Fruit fly (Drosophila melanogaster) whole organism, embryonic: ENCODE data around the gene Iris.
A peak's percentile ranks its signal among the peaks of the same experiment; 100 is the strongest.

Source experiments
- Adf1 ChIP-seq: fragments of 200-800 bp; sonication (Bioruptor generic); IDR thresholded peaks from 2 replicates; pipeline ENCODE4 v1.3.6; 2022; ENCODE audit warnings: missing biosample characterization, missing genetic modification characterization
- Antp ChIP-seq: fragments of 200-800 bp; sonication (Bioruptor generic); optimal IDR thresholded peaks from 3 replicates; lab custom pipeline; 2016; ENCODE audit warnings: missing biosample characterization, missing genetic modification characterization
- CG10209 ChIP-seq: fragments of 200-800 bp; sonication (Bioruptor generic); optimal IDR thresholded peaks from 3 replicates; lab custom pipeline; 2017; ENCODE audit warnings: missing biosample characterization, mild to moderate bottlenecking, missing genetic modification characterization, missing genetic modification reagents
- CG10543 ChIP-seq: fragments of 200-800 bp; sonication (Bioruptor generic); optimal IDR thresholded peaks from 3 replicates; lab custom pipeline; 2017; ENCODE audit warnings: missing biosample characterization, mild to moderate bottlenecking, missing genetic modification characterization, moderate library complexity
- CG10979 ChIP-seq: fragments of 200-800 bp; sonication (Bioruptor generic); optimal IDR thresholded peaks from 2 replicates; lab custom pipeline; 2018; ENCODE audit warnings: missing biosample characterization, mild to moderate bottlenecking, missing genetic modification characterization, moderate library complexity
- CG13894 ChIP-seq: fragments of 200-800 bp; sonication (Bioruptor generic); optimal IDR thresholded peaks from 3 replicates; lab custom pipeline; 2018; ENCODE audit warnings: missing biosample characterization, mild to moderate bottlenecking, missing genetic modification characterization, moderate library complexity
- CG14050 ChIP-seq: fragments of 200-800 bp; sonication (Bioruptor generic); IDR thresholded peaks from 3 replicates; pipeline ENCODE4 v1.3.6; 2022; ENCODE audit warnings: missing biosample characterization, missing genetic modification characterization
- CG17359 ChIP-seq: fragments of 200-800 bp; sonication (Bioruptor generic); optimal IDR thresholded peaks from 3 replicates; lab custom pipeline; 2018; ENCODE audit warnings: missing biosample characterization, mild to moderate bottlenecking, missing genetic modification characterization, moderate library complexity
- CG17802 ChIP-seq: fragments of 200-800 bp; sonication (Bioruptor generic); optimal IDR thresholded peaks from 2 replicates; lab custom pipeline; 2018; ENCODE audit warnings: missing biosample characterization, mild to moderate bottlenecking, missing genetic modification characterization, moderate library complexity
- CG17912 ChIP-seq: fragments of 200-800 bp; sonication (Bioruptor generic); optimal IDR thresholded peaks from 2 replicates; lab custom pipeline; 2018; ENCODE audit warnings: missing biosample characterization, mild to moderate bottlenecking, missing genetic modification characterization
- CG1792 ChIP-seq: fragments of 200-800 bp; sonication (Bioruptor generic); optimal IDR thresholded peaks from 2 replicates; lab custom pipeline; 2016; ENCODE audit warnings: missing biosample characterization, missing genetic modification characterization
- CG2202 ChIP-seq: fragments of 200-800 bp; sonication (Bioruptor generic); optimal IDR thresholded peaks from 2 replicates; lab custom pipeline; 2018; ENCODE audit warnings: missing biosample characterization, mild to moderate bottlenecking, missing genetic modification characterization
- CG2712 ChIP-seq: fragments of 200-800 bp; optimal IDR thresholded peaks from 3 replicates; lab custom pipeline; 2019; ENCODE audit warnings: missing biosample characterization, mild to moderate bottlenecking, missing genetic modification characterization, moderate library complexity
- CG33557 ChIP-seq: fragments of 200-800 bp; sonication (Bioruptor generic); optimal IDR thresholded peaks from 2 replicates; lab custom pipeline; 2019; ENCODE audit warnings: missing biosample characterization, mild to moderate bottlenecking, missing genetic modification characterization, moderate library complexity
- CG3726 ChIP-seq: fragments of 200-800 bp; sonication (Bioruptor generic); IDR thresholded peaks from 3 replicates; pipeline ENCODE4, ENCODE4 v1.3.6; 2022; ENCODE audit warnings: missing biosample characterization, missing genetic modification characterization
- CG6272 ChIP-seq: fragments of 200-800 bp; sonication (Bioruptor generic); IDR thresholded peaks from 2 replicates; pipeline ENCODE4 v1.3.6; 2022; ENCODE audit warnings: missing biosample characterization, missing genetic modification characterization
- CG7928 ChIP-seq: fragments of 200-800 bp; sonication (Bioruptor generic); optimal IDR thresholded peaks from 2 replicates; lab custom pipeline; 2017; ENCODE audit warnings: missing biosample characterization, mild to moderate bottlenecking, missing genetic modification characterization
- CG8359 ChIP-seq: fragments of 200-800 bp; sonication (Bioruptor generic); optimal IDR thresholded peaks from 2 replicates; lab custom pipeline; 2017; ENCODE audit warnings: missing biosample characterization, mild to moderate bottlenecking, missing genetic modification characterization, borderline replicate concordance
- CG8765 ChIP-seq: fragments of 200-800 bp; sonication (Bioruptor generic); IDR thresholded peaks from 2 replicates; pipeline ENCODE4 v1.3.6; 2022; ENCODE audit warnings: missing biosample characterization, missing genetic modification characterization
- CG9215 ChIP-seq: fragments of 200-800 bp; sonication (Bioruptor generic); IDR thresholded peaks from 2 replicates; pipeline ENCODE4 v1.3.6; 2022; ENCODE audit warnings: missing biosample characterization, missing genetic modification characterization
- CHES-1-like ChIP-seq: fragments of 200-800 bp; sonication (Bioruptor generic); optimal IDR thresholded peaks from 2 replicates; lab custom pipeline; 2016; ENCODE audit warnings: missing biosample characterization, missing genetic modification characterization
- Dip3 ChIP-seq: fragments of 200-800 bp; sonication (Bioruptor generic); optimal IDR thresholded peaks from 3 replicates; lab custom pipeline; 2016; ENCODE audit warnings: missing biosample characterization, missing genetic modification characterization
- E2f1 ChIP-seq: fragments of 200-800 bp; sonication (Bioruptor generic); IDR thresholded peaks from 2 replicates; pipeline ENCODE4 v1.3.6; 2022; ENCODE audit warnings: missing biosample characterization, missing genetic modification characterization
- Hr78 ChIP-seq, 2 experiments: fragments of 200-800 bp in 1 of 2; fragments of >200 bp in 1 of 2; sonication (Bioruptor generic) in 1 of 2; optimal IDR thresholded peaks; 2 replicates each; lab custom pipeline; 2017 to 2019; ENCODE audit warnings: missing biosample characterization in 2 of 2, missing genetic modification characterization in 2 of 2, mild to moderate bottlenecking in 1 of 2, moderate library complexity in 1 of 2
- MBD-R2 ChIP-seq: fragments of 200-800 bp; sonication (Bioruptor generic); IDR thresholded peaks from 2 replicates; pipeline ENCODE4 v1.3.6; 2022; ENCODE audit warnings: missing biosample characterization, missing genetic modification characterization
- MESR4 ChIP-seq: fragments of 200-800 bp; sonication (Bioruptor generic); optimal IDR thresholded peaks from 2 replicates; lab custom pipeline; 2018; ENCODE audit warnings: missing biosample characterization, mild to moderate bottlenecking, missing genetic modification characterization, moderate library complexity
- NFAT ChIP-seq: fragments of 200-800 bp; sonication (Bioruptor generic); IDR thresholded peaks from 2 replicates; pipeline ENCODE4 v1.3.6; 2022; ENCODE audit warnings: missing biosample characterization, missing genetic modification characterization
- Pdp1 ChIP-seq, 2 experiments: fragments of 200-800 bp; sonication (Bioruptor generic); optimal IDR thresholded peaks; 3 replicates each; lab custom pipeline; 2016; ENCODE audit warnings: missing biosample characterization in 2 of 2, missing genetic modification characterization in 2 of 2, mild to moderate bottlenecking in 1 of 2, moderate library complexity in 1 of 2
- Side ChIP-seq: fragments of 200-800 bp; sonication (Bioruptor generic); optimal IDR thresholded peaks from 2 replicates; lab custom pipeline; 2016; ENCODE audit warnings: missing biosample characterization, missing genetic modification characterization
- TFAM ChIP-seq: fragments of 200-800 bp; sonication (Bioruptor generic); optimal IDR thresholded peaks from 2 replicates; lab custom pipeline; 2017; ENCODE audit warnings: missing biosample characterization, missing genetic modification characterization, inconsistent platforms
- ap ChIP-seq: fragments of 200-800 bp; sonication (Bioruptor generic); IDR thresholded peaks from 2 replicates; pipeline ENCODE4 v1.3.6; 2022; ENCODE audit warnings: missing biosample characterization, missing genetic modification characterization
- az2 ChIP-seq: fragments of 200-800 bp; sonication (Bioruptor generic); optimal IDR thresholded peaks from 3 replicates; lab custom pipeline; 2016; ENCODE audit warnings: missing biosample characterization, missing genetic modification characterization
- br ChIP-seq: fragments of >200 bp; optimal IDR thresholded peaks from 2 replicates; lab custom pipeline; 2017
- ems ChIP-seq: fragments of 200-800 bp; sonication (Bioruptor generic); optimal IDR thresholded peaks from 3 replicates; lab custom pipeline; 2016; ENCODE audit warnings: missing biosample characterization, missing genetic modification characterization
- fu2 ChIP-seq: fragments of 200-800 bp; sonication (Bioruptor generic); optimal IDR thresholded peaks from 2 replicates; lab custom pipeline; 2016; ENCODE audit warnings: missing biosample characterization, missing genetic modification characterization
- gem ChIP-seq: fragments of 200-800 bp; sonication (Bioruptor generic); optimal IDR thresholded peaks from 2 replicates; lab custom pipeline; 2019; ENCODE audit warnings: missing biosample characterization, mild to moderate bottlenecking, missing genetic modification characterization, moderate library complexity
- hb ChIP-seq: fragments of 200-800 bp; sonication (Bioruptor generic); IDR thresholded peaks from 3 replicates; pipeline ENCODE4 v1.3.6; 2022; ENCODE audit warnings: missing biosample characterization, missing genetic modification characterization; ENCODE audit not compliant: partially characterized antibody
- her ChIP-seq: fragments of 200-800 bp; sonication (Bioruptor generic); optimal IDR thresholded peaks from 2 replicates; lab custom pipeline; 2016; ENCODE audit warnings: missing biosample characterization, missing genetic modification characterization
- hkb ChIP-seq, 2 experiments: fragments of 200-800 bp in 1 of 2; fragments of >200 bp in 1 of 2; sonication (Bioruptor generic) in 1 of 2; IDR thresholded peaks in 1 of 2; optimal IDR thresholded peaks in 1 of 2; 2 replicates each; pipeline versions ENCODE4 v1.3.6 to Lab custom; 2017 to 2022; ENCODE audit warnings: missing biosample characterization in 1 of 2, missing genetic modification characterization in 1 of 2
- ken ChIP-seq: fragments of 200-800 bp; sonication (Bioruptor generic); IDR thresholded peaks from 3 replicates; pipeline ENCODE4 v1.3.6; 2022; ENCODE audit warnings: missing biosample characterization, missing genetic modification characterization
- maf-S ChIP-seq: fragments of 200-800 bp; sonication (Bioruptor generic); optimal IDR thresholded peaks from 2 replicates; lab custom pipeline; 2016; ENCODE audit warnings: missing biosample characterization, missing genetic modification characterization
- mam ChIP-seq: fragments of 200-800 bp; sonication (Bioruptor generic); optimal IDR thresholded peaks from 3 replicates; lab custom pipeline; 2016; ENCODE audit warnings: missing biosample characterization, missing genetic modification characterization
- ro ChIP-seq: fragments of 200-800 bp; sonication (Bioruptor generic); IDR thresholded peaks from 2 replicates; pipeline ENCODE4 v1.3.6; 2022; ENCODE audit warnings: missing biosample characterization, missing genetic modification characterization
- sd ChIP-seq: fragments of 200-800 bp; sonication (Bioruptor generic); optimal IDR thresholded peaks from 3 replicates; lab custom pipeline; 2018; ENCODE audit warnings: missing biosample characterization, mild to moderate bottlenecking, missing genetic modification characterization, moderate library complexity
- seq ChIP-seq: fragments of 200-800 bp; sonication (Bioruptor generic); IDR thresholded peaks from 2 replicates; pipeline ENCODE4 v1.3.6; 2022; ENCODE audit warnings: missing biosample characterization, missing genetic modification characterization
- shn ChIP-seq: fragments of 200-800 bp; sonication (Bioruptor generic); optimal IDR thresholded peaks from 3 replicates; lab custom pipeline; 2016; ENCODE audit warnings: missing biosample characterization, missing genetic modification characterization
- sim ChIP-seq: fragments of 200-800 bp; sonication (Bioruptor generic); IDR thresholded peaks from 2 replicates; pipeline ENCODE4 v1.3.6; 2022; ENCODE audit warnings: missing biosample characterization, missing genetic modification characterization
- tup ChIP-seq: fragments of 200-800 bp; sonication (Bioruptor generic); optimal IDR thresholded peaks from 2 replicates; lab custom pipeline; 2016; ENCODE audit warnings: missing biosample characterization, mild to moderate bottlenecking, missing genetic modification characterization, moderate library complexity
- unpg ChIP-seq: fragments of 200-800 bp; sonication (Bioruptor generic); optimal IDR thresholded peaks from 3 replicates; lab custom pipeline; 2018; ENCODE audit warnings: missing biosample characterization, mild to moderate bottlenecking, missing genetic modification characterization, moderate library complexity
- vfl ChIP-seq: fragments of 200-800 bp; sonication (Bioruptor generic); optimal IDR thresholded peaks from 2 replicates; lab custom pipeline; 2016; ENCODE audit warnings: missing biosample characterization, missing genetic modification characterization
- zfh1 ChIP-seq: fragments of 200-800 bp; sonication (Bioruptor generic); IDR thresholded peaks from 3 replicates; pipeline ENCODE4 v1.3.6; 2022; ENCODE audit warnings: missing biosample characterization, missing genetic modification characterization

The Iris gene

dm6 chr2L:1150554-1150953, 16.7 kb upstream of the Iris start, which contains the start of the genes Tfb4 and Vps29 (continued):
- TF ChIP-seq Pdp1 (GFP tag; optimal IDR thresholded peaks at IDR 0.05; lab: Kevin White, UChicago) (peak; percentile 53 to 58), Side (peak; percentile 63), unpg (no peak), CG7928 (GFP tag; lab: Kevin White, UChicago) (no peak), vfl (GFP tag; lab: Kevin White, UChicago) (peak; percentile 52), E2f1 (GFP tag; lab: Robert Waterston, UW) (no peak), CG17802 (tag; lab: Kevin White, UChicago) (no peak), CG8359 (GFP tag; lab: Kevin White, UChicago) (no peak), TFAM (GFP tag; lab: Kevin White, UChicago) (no peak), CG10543 (GFP tag; lab: Kevin White, UChicago) (no peak), ems (GFP tag; lab: Kevin White, UChicago) (peak; percentile 67), CG33557 (GFP tag; lab: Kevin White, UChicago) (no peak), hkb (optimal IDR thresholded peaks at IDR 0.05; lab: Kevin White, UChicago) (no peak), hkb (GFP tag; IDR thresholded peaks at IDR 0.05; lab: Robert Waterston, UW) (peak; percentile 61), CHES-1-like (GFP tag; lab: Kevin White, UChicago) (peak; percentile 65), CG3726 (GFP tag; lab: Robert Waterston, UW) (no peak), CG8765 (GFP tag; lab: Robert Waterston, UW) (no peak), CG13894 (no peak), Hr78 (GFP tag; optimal IDR thresholded peaks at IDR 0.05; lab: Kevin White, UChicago) (no peak), CG6272 (GFP tag; lab: Robert Waterston, UW) (peak; percentile 46; the same call in 1 of the 2 replicates), Antp (peak; percentile 63), MBD-R2 (GFP tag; lab: Robert Waterston, UW) (peak; percentile 97), fu2 (GFP tag; lab: Kevin White, UChicago) (peak; percentile 49), her (GFP tag; lab: Kevin White, UChicago) (peak; percentile 75), gem (tag; lab: Kevin White, UChicago) (no peak), Adf1 (GFP tag; lab: Robert Waterston, UW) (no peak), Dip3 (GFP tag; lab: Kevin White, UChicago) (no peak), CG14050 (GFP tag; lab: Robert Waterston, UW) (no peak), CG17359 (tag; lab: Kevin White, UChicago) (no peak), ro (no peak), sd (tag; lab: Kevin White, UChicago) (no peak), MESR4 (GFP tag; lab: Kevin White, UChicago) (peak; percentile 78), ap (GFP tag; lab: Robert Waterston, UW) (no peak), seq (GFP tag; lab: Robert Waterston, UW) (no peak), tup (GFP tag; lab: Kevin White, UChicago) (peak; percentile 49), hb (GFP tag; lab: Robert Waterston, UW) (peak; percentile 94), CG2712 (tag; lab: Kevin White, UChicago) (peak; percentile 49), NFAT (GFP tag; lab: Robert Waterston, UW) (peak; percentile 66; the same call in 1 of the 2 replicates), shn (peak; percentile 18), maf-S (GFP tag; lab: Kevin White, UChicago) (peak; percentile 31), CG9215 (0 out of 2 replicates have a peak, but pooled peaks have one; percentile 35), CG10979 (tag; lab: Kevin White, UChicago) (peak; percentile 35), ken (GFP tag; lab: Robert Waterston, UW) (peak; percentile 61; the same call in 2 of the 3 replicates), sim (no peak), zfh1 (GFP tag; lab: Robert Waterston, UW) (peak; percentile 65; the same call in 2 of the 3 replicates), az2 (GFP tag; lab: Kevin White, UChicago) (peak; percentile 26), mam (peak; percentile 73), CG1792 (GFP tag; lab: Kevin White, UChicago) (no peak), CG10209 (GFP tag; lab: Kevin White, UChicago) (no peak), br (lab: Kevin White, UChicago) (no peak), CG2202 (tag; lab: Kevin White, UChicago) (no peak), CG17912 (no peak)
